Fruit fly (Drosophila melanogaster) whole organism, embryonic: Measurements from ENCODE around the gene CG9289.

Experiments used
- Awh ChIP-seq: fragments of 200-800 bp; sonication (Bioruptor generic); IDR thresholded peaks from 2 replicates; pipeline ENCODE4, ENCODE4 v1.3.6; 2022; ENCODE audit warnings: missing biosample characterization, missing genetic modification characterization
- Bdp1 ChIP-seq: fragments of 200-800 bp; sonication (Bioruptor generic); optimal IDR thresholded peaks from 3 replicates; lab custom pipeline; 2016; ENCODE audit warnings: missing biosample characterization, missing genetic modification characterization
- Bgb ChIP-seq: fragments of 200-800 bp; sonication (Bioruptor generic); IDR thresholded peaks from 2 replicates; pipeline ENCODE4 v1.3.6; 2022; ENCODE audit warnings: missing biosample characterization, missing genetic modification characterization; ENCODE audit not compliant: partially characterized antibody
- CG1233 ChIP-seq: fragments of 200-800 bp; sonication (Bioruptor generic); optimal IDR thresholded peaks from 4 replicates; lab custom pipeline; 2018; ENCODE audit warnings: missing biosample characterization, mild to moderate bottlenecking, missing genetic modification characterization
- CG14860 ChIP-seq: fragments of 200-800 bp; sonication (Bioruptor generic); IDR thresholded peaks from 3 replicates; pipeline ENCODE4 v1.3.6; 2022; ENCODE audit warnings: missing biosample characterization, missing genetic modification characterization; ENCODE audit not compliant: partially characterized antibody
- CG16813 ChIP-seq: fragments of 200-800 bp; sonication (Bioruptor generic); IDR thresholded peaks from 3 replicates; pipeline ENCODE4 v1.3.6; 2022; ENCODE audit warnings: missing biosample characterization, missing genetic modification characterization; ENCODE audit not compliant: partially characterized antibody
- CG18011 ChIP-seq: fragments of 200-800 bp; sonication (Bioruptor generic); optimal IDR thresholded peaks from 2 replicates; lab custom pipeline; 2017; ENCODE audit warnings: missing biosample characterization, missing genetic modification characterization, mild to moderate bottlenecking, moderate library complexity, missing genotype
- CG18619 ChIP-seq: fragments of 200-800 bp; sonication (Bioruptor generic); optimal IDR thresholded peaks from 3 replicates; lab custom pipeline; 2017; ENCODE audit warnings: missing biosample characterization, mild to moderate bottlenecking, missing genetic modification characterization
- CG2199 ChIP-seq: fragments of 200-800 bp; sonication (Bioruptor generic); IDR thresholded peaks from 3 replicates; pipeline ENCODE4 v1.3.6; 2022; ENCODE audit warnings: missing biosample characterization, missing genetic modification characterization
- CG33213 ChIP-seq: fragments of 200-800 bp; sonication (Bioruptor generic); optimal IDR thresholded peaks from 3 replicates; lab custom pipeline; 2016; ENCODE audit warnings: missing biosample characterization, missing genetic modification characterization
- CG42726 ChIP-seq: fragments of 200-800 bp; sonication (Bioruptor generic); IDR thresholded peaks from 2 replicates; pipeline ENCODE4 v1.3.6; 2022; ENCODE audit warnings: missing biosample characterization, missing genetic modification characterization; ENCODE audit not compliant: partially characterized antibody
- CG6765 ChIP-seq: fragments of 200-800 bp; sonication (Bioruptor generic); optimal IDR thresholded peaks from 3 replicates; lab custom pipeline; 2017; ENCODE audit warnings: missing biosample characterization, mild to moderate bottlenecking, missing genetic modification characterization
- CG6791 ChIP-seq: fragments of 200-800 bp; sonication (Bioruptor generic); IDR thresholded peaks from 3 replicates; pipeline ENCODE4 v1.3.6; 2022; ENCODE audit warnings: missing biosample characterization, missing genetic modification characterization; ENCODE audit not compliant: partially characterized antibody
- CG7786 ChIP-seq: fragments of 200-800 bp; sonication (Bioruptor generic); optimal IDR thresholded peaks from 2 replicates; lab custom pipeline; 2016; ENCODE audit warnings: missing biosample characterization, missing genetic modification characterization
- CG7963 ChIP-seq: fragments of 200-800 bp; sonication (Bioruptor generic); IDR thresholded peaks from 3 replicates; pipeline ENCODE4 v1.3.6; 2022; ENCODE audit warnings: missing biosample characterization, missing genetic modification characterization; ENCODE audit not compliant: partially characterized antibody
- CG8290 ChIP-seq, 3 experiments: fragments of 200-800 bp; sonication (Bioruptor generic); optimal IDR thresholded peaks; 2 replicates each; lab custom pipeline; 2016 to 2019; ENCODE audit warnings: missing biosample characterization in 3 of 3, missing genetic modification characterization in 3 of 3, mild to moderate bottlenecking in 2 of 3, moderate library complexity in 1 of 3
- CG8944 ChIP-seq: fragments of 200-800 bp; sonication (Bioruptor generic); optimal IDR thresholded peaks from 3 replicates; lab custom pipeline; 2016; ENCODE audit warnings: missing biosample characterization, missing genetic modification characterization
- Chrac-16 ChIP-seq: fragments of 200-800 bp; sonication (Bioruptor generic); optimal IDR thresholded peaks from 3 replicates; lab custom pipeline; 2016; ENCODE audit warnings: missing biosample characterization, missing genetic modification characterization
- HLH4C ChIP-seq: fragments of 200-800 bp; sonication (Bioruptor generic); IDR thresholded peaks from 3 replicates; pipeline ENCODE4 v1.3.6; 2022; ENCODE audit warnings: missing biosample characterization, missing genetic modification characterization; ENCODE audit not compliant: partially characterized antibody
- HmgD ChIP-seq: fragments of 200-800 bp; sonication (Bioruptor generic); optimal IDR thresholded peaks from 3 replicates; lab custom pipeline; 2016; ENCODE audit warnings: missing biosample characterization, missing genetic modification characterization
- Hmr ChIP-seq: fragments of 200-800 bp; sonication (Bioruptor generic); optimal IDR thresholded peaks from 3 replicates; lab custom pipeline; 2017; ENCODE audit warnings: mild to moderate bottlenecking, missing biosample characterization, missing genetic modification reagents, missing genetic modification characterization
- MBD-R2 ChIP-seq: fragments of 200-800 bp; sonication (Bioruptor generic); IDR thresholded peaks from 2 replicates; pipeline ENCODE4 v1.3.6; 2022; ENCODE audit warnings: missing biosample characterization, missing genetic modification characterization
- Opbp ChIP-seq: fragments of 200-800 bp; sonication (Bioruptor generic); IDR thresholded peaks from 3 replicates; pipeline ENCODE4 v1.3.6; 2022; ENCODE audit warnings: missing biosample characterization, missing genetic modification characterization; ENCODE audit not compliant: partially characterized antibody
- Scr ChIP-seq: fragments of 200-800 bp; sonication (Bioruptor generic); IDR thresholded peaks from 2 replicates; pipeline ENCODE4 v1.3.6; 2022; ENCODE audit warnings: missing biosample characterization, missing genetic modification characterization; ENCODE audit not compliant: partially characterized antibody
- amos ChIP-seq: fragments of 200-800 bp; sonication (Bioruptor generic); IDR thresholded peaks from 2 replicates; pipeline ENCODE4 v1.3.6; 2022; ENCODE audit warnings: missing biosample characterization, missing genetic modification characterization; ENCODE audit not compliant: partially characterized antibody
- ap ChIP-seq: fragments of 200-800 bp; sonication (Bioruptor generic); IDR thresholded peaks from 2 replicates; pipeline ENCODE4 v1.3.6; 2022; ENCODE audit warnings: missing biosample characterization, missing genetic modification characterization
- ato ChIP-seq: fragments of 200-800 bp; sonication (Bioruptor generic); IDR thresholded peaks from 2 replicates; pipeline ENCODE4 v1.3.6; 2022; ENCODE audit warnings: missing biosample characterization, missing genetic modification characterization; ENCODE audit not compliant: partially characterized antibody
- bbx ChIP-seq: fragments of 200-800 bp; sonication (Bioruptor generic); IDR thresholded peaks from 2 replicates; pipeline ENCODE4 v1.3.6; 2022; ENCODE audit warnings: missing biosample characterization, missing genetic modification characterization; ENCODE audit not compliant: partially characterized antibody
- cg ChIP-seq: fragments of 200-800 bp; sonication (Bioruptor generic); optimal IDR thresholded peaks from 3 replicates; lab custom pipeline; 2019; ENCODE audit warnings: missing biosample characterization, mild to moderate bottlenecking, missing genetic modification characterization, moderate library complexity
- dpn ChIP-seq, 2 experiments: fragments of 200-800 bp; sonication (Bioruptor generic); optimal IDR thresholded peaks; 3 replicates each; lab custom pipeline; 2016; ENCODE audit warnings: missing biosample characterization in 2 of 2, missing genetic modification characterization in 2 of 2
- knrl ChIP-seq: fragments of 200-800 bp; sonication (Bioruptor generic); IDR thresholded peaks from 3 replicates; pipeline ENCODE4 v1.3.6; 2022; ENCODE audit warnings: missing biosample characterization, missing genetic modification characterization; ENCODE audit not compliant: partially characterized antibody
- lbe ChIP-seq: fragments of 200-800 bp; sonication (Bioruptor generic); optimal IDR thresholded peaks from 2 replicates; lab custom pipeline; 2016; ENCODE audit warnings: missing biosample characterization, mild to moderate bottlenecking, missing genetic modification characterization
- nerfin-2 ChIP-seq: fragments of 200-800 bp; sonication (Bioruptor generic); IDR thresholded peaks from 2 replicates; pipeline ENCODE4 v1.3.6; 2022; ENCODE audit warnings: missing biosample characterization, missing genetic modification characterization; ENCODE audit not compliant: partially characterized antibody
- otp ChIP-seq: fragments of 200-800 bp; sonication (Bioruptor generic); IDR thresholded peaks from 3 replicates; pipeline ENCODE4, ENCODE4 v1.3.6; 2022; ENCODE audit warnings: missing biosample characterization, missing genetic modification characterization
- peb ChIP-seq: fragments of 200-800 bp; sonication (Bioruptor generic); IDR thresholded peaks from 2 replicates; pipeline ENCODE4 v1.3.6; 2022; ENCODE audit warnings: missing biosample characterization, missing genetic modification characterization
- run ChIP-seq: fragments of 200-800 bp; sonication (Bioruptor generic); optimal IDR thresholded peaks from 3 replicates; lab custom pipeline; 2018; ENCODE audit warnings: missing biosample characterization, mild to moderate bottlenecking, missing genetic modification characterization
- sens ChIP-seq: fragments of 200-800 bp; sonication (Bioruptor generic); peaks from one replicate; lab custom pipeline; 2016; ENCODE audit warnings: missing biosample characterization, missing genetic modification characterization
- sob ChIP-seq: fragments of 200-800 bp; sonication (Bioruptor generic); IDR thresholded peaks from 2 replicates; pipeline ENCODE4 v1.3.6; 2022; ENCODE audit warnings: missing biosample characterization, missing genetic modification characterization
- sr ChIP-seq: fragments of 200-800 bp; sonication (Bioruptor generic); IDR thresholded peaks from 3 replicates; pipeline ENCODE4 v1.3.6; 2022; ENCODE audit warnings: missing biosample characterization, missing genetic modification characterization
- tin ChIP-seq: fragments of 200-800 bp; sonication (Bioruptor generic); optimal IDR thresholded peaks from 3 replicates; lab custom pipeline; 2016; ENCODE audit warnings: missing biosample characterization, missing genetic modification characterization
- vnd ChIP-seq: fragments of 200-800 bp; sonication (Bioruptor generic); IDR thresholded peaks from 3 replicates; pipeline ENCODE4 v1.3.6; 2022; ENCODE audit warnings: missing biosample characterization, missing genetic modification characterization; ENCODE audit not compliant: partially characterized antibody

The CG9289 gene

DNA sequence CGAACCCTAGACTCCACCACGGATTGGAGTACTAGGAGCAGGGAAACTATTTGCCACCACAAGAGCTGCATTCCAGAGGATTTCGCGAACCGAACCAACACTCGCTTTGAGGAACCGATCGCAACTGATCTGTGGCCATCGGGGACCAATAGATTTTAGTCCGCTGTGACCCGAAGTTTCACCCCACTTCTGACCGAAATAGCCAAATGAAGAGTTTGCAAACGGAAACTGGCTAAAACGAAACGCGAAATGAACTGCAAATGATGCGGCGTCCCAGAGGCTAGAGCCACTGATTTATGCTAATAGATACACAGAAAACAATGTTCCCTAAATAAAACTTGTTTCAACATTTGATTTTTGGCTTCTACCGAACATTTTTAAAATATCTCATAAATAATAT lies 4.5 kb downstream of the CG9289 start, which contains the start of gene CG9287:
Gene CG9287, minus strand, starts transcription at position 101 of the 400 bp plus-strand sequence.
- TF ChIP-seq ap (0 out of 2 replicates have a peak, but pooled peaks have one; percentile 14), run (tag; lab: Kevin White, UChicago) (no peak), dpn (GFP tag; optimal IDR thresholded peaks at IDR 0.05; lab: Kevin White, UChicago) (no peak)
- TF ChIP-seq, all 482 proteins: peak for 1

DNA sequence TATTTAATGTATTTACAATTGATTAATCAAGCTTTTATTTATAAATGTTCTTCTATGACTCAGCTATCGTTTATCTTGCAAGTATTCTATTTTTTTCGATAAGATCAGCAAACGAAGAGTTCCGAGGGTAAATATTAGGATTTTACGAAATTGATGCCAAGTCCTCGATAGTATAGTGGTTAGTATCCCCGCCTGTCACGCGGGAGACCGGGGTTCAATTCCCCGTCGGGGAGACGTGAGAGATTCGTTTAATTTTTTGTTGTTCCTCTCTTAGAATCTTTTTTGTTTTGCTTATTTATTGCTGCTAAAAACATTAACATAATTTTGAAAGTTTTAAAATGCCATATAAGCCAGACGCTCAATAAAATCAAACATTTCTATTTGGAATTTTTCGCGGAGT lies 5.2 kb downstream of the CG9289 start:
- TF ChIP-seq Hmr (no peak), Bgb (GFP tag; lab: Robert Waterston, UW) (peak; percentile 62), ato (peak; percentile 47; the same call in 1 of the 2 replicates), Awh (GFP tag; lab: Robert Waterston, UW) (no peak), nerfin-2 (GFP tag; lab: Robert Waterston, UW) (peak; percentile 61), MBD-R2 (GFP tag; lab: Robert Waterston, UW) (no peak), Opbp (GFP tag; lab: Robert Waterston, UW) (peak; percentile 75; the same call in 2 of the 3 replicates), CG8290 (GFP tag; optimal IDR thresholded peaks at IDR 0.05; lab: Kevin White, UChicago) (peak; percentile 22), CG8290 (tag; optimal IDR thresholded peaks at IDR 0.05; lab: Kevin White, UChicago) (no peak), bbx (GFP tag; lab: Robert Waterston, UW) (peak; percentile 47; the same call in 1 of the 2 replicates), Scr (GFP tag; lab: Robert Waterston, UW) (peak; percentile 59), peb (no peak), Chrac-16 (GFP tag; lab: Kevin White, UChicago) (no peak), HmgD (GFP tag; lab: Kevin White, UChicago) (no peak), cg (GFP tag; lab: Kevin White, UChicago) (no peak), CG7786 (GFP tag; lab: Kevin White, UChicago) (no peak), CG18011 (GFP tag; lab: Kevin White, UChicago) (no peak), CG6765 (no peak), amos (GFP tag; lab: Robert Waterston, UW) (peak; percentile 80; the same call in 1 of the 2 replicates), CG33213 (GFP tag; lab: Kevin White, UChicago) (no peak), Bdp1 (GFP tag; lab: Kevin White, UChicago) (peak; percentile 97), vnd (peak; percentile 43; the same call in 1 of the 3 replicates), CG7963 (GFP tag; lab: Robert Waterston, UW) (peak; percentile 68), otp (GFP tag; lab: Robert Waterston, UW) (no peak), tin (GFP tag; lab: Kevin White, UChicago) (no peak), CG1233 (GFP tag; lab: Kevin White, UChicago) (no peak), sr (GFP tag; lab: Robert Waterston, UW) (no peak), CG16813 (GFP tag; lab: Robert Waterston, UW) (peak; percentile 85), HLH4C (peak; percentile 55; the same call in 2 of the 3 replicates), CG14860 (peak; percentile 46), CG8944 (no peak), knrl (peak; percentile 28; the same call in 1 of the 3 replicates), sob (GFP tag; lab: Robert Waterston, UW) (no peak), CG6791 (GFP tag; lab: Robert Waterston, UW) (peak; percentile 87), CG42726 (GFP tag; lab: Robert Waterston, UW) (peak; percentile 52; the same call in 1 of the 2 replicates), CG2199 (GFP tag; lab: Robert Waterston, UW) (no peak), lbe (GFP tag; lab: Kevin White, UChicago) (no peak), CG18619 (GFP tag; lab: Kevin White, UChicago) (no peak), sens (peak; percentile 44)
- TF ChIP-seq, all 482 proteins: peak for 18
